Fruit fly (Drosophila melanogaster) whole organism, embryonic: ENCODE results near the gene I-2.

Experiments used
- Awh ChIP-seq: fragments of 200-800 bp; sonication (Bioruptor generic); IDR thresholded peaks from 2 replicates; pipeline ENCODE4, ENCODE4 v1.3.6; 2022; ENCODE audit warnings: missing biosample characterization, missing genetic modification characterization
- Blimp-1 ChIP-seq: fragments of 200-800 bp; sonication (Bioruptor generic); optimal IDR thresholded peaks from 3 replicates; lab custom pipeline; 2018; ENCODE audit warnings: missing biosample characterization, missing genetic modification characterization, mild to moderate bottlenecking, moderate library complexity, missing genetic modification reagents
- CG1024 ChIP-seq: fragments of 200-800 bp; sonication (Bioruptor generic); IDR thresholded peaks from 2 replicates; pipeline ENCODE4 v1.3.6; 2022; ENCODE audit warnings: missing biosample characterization, missing genetic modification characterization
- CG10462 ChIP-seq: fragments of 200-800 bp; sonication (Bioruptor generic); optimal IDR thresholded peaks from 2 replicates; lab custom pipeline; 2016; ENCODE audit warnings: missing biosample characterization, missing genetic modification characterization
- CG10959 ChIP-seq: fragments of 200-800 bp; sonication (Bioruptor generic); IDR thresholded peaks from 2 replicates; pipeline ENCODE4 v1.3.6; 2022; ENCODE audit warnings: missing biosample characterization, missing genetic modification characterization
- CG11696 ChIP-seq: fragments of 200-800 bp; sonication (Bioruptor generic); IDR thresholded peaks from 2 replicates; pipeline ENCODE4 v1.3.6; 2022; ENCODE audit warnings: missing biosample characterization, missing genetic modification characterization
- CG13287 ChIP-seq: fragments of 200-800 bp; sonication (Bioruptor generic); IDR thresholded peaks from 2 replicates; pipeline ENCODE4 v1.3.6; 2022; ENCODE audit warnings: missing biosample characterization, missing genetic modification characterization; ENCODE audit not compliant: partially characterized antibody
- CG13424 ChIP-seq: fragments of 200-800 bp; sonication (Bioruptor generic); optimal IDR thresholded peaks from 2 replicates; lab custom pipeline; 2019; ENCODE audit warnings: missing biosample characterization, mild to moderate bottlenecking, missing genetic modification characterization, moderate library complexity
- CG14965 ChIP-seq: fragments of 200-800 bp; sonication (Bioruptor generic); optimal IDR thresholded peaks from 2 replicates; lab custom pipeline; 2016; ENCODE audit warnings: missing biosample characterization, missing genetic modification characterization, borderline replicate concordance
- CG15696 ChIP-seq: fragments of 200-800 bp; sonication (Bioruptor generic); optimal IDR thresholded peaks from 2 replicates; lab custom pipeline; 2019; ENCODE audit warnings: missing biosample characterization, mild to moderate bottlenecking, missing genetic modification characterization, moderate library complexity
- CG16779 ChIP-seq: fragments of 200-800 bp; sonication (Bioruptor generic); IDR thresholded peaks from 2 replicates; pipeline ENCODE4 v1.3.6; 2022; ENCODE audit warnings: missing biosample characterization, missing genetic modification characterization
- CG17186 ChIP-seq: fragments of 200-800 bp; sonication (Bioruptor generic); optimal IDR thresholded peaks from 3 replicates; lab custom pipeline; 2017; ENCODE audit warnings: missing biosample characterization, missing genetic modification reagents, missing genetic modification characterization
- CG32767 ChIP-seq: fragments of 200-800 bp; sonication (Bioruptor generic); IDR thresholded peaks from 2 replicates; pipeline ENCODE4 v1.3.6; 2022; ENCODE audit warnings: missing biosample characterization, missing genetic modification characterization
- CG33213 ChIP-seq: fragments of 200-800 bp; sonication (Bioruptor generic); optimal IDR thresholded peaks from 3 replicates; lab custom pipeline; 2016; ENCODE audit warnings: missing biosample characterization, missing genetic modification characterization
- CG33557 ChIP-seq: fragments of 200-800 bp; sonication (Bioruptor generic); optimal IDR thresholded peaks from 2 replicates; lab custom pipeline; 2019; ENCODE audit warnings: missing biosample characterization, mild to moderate bottlenecking, missing genetic modification characterization, moderate library complexity
- CG34422 ChIP-seq: fragments of 200-800 bp; sonication (Bioruptor generic); IDR thresholded peaks from 3 replicates; pipeline ENCODE4 v1.3.6; 2022; ENCODE audit warnings: missing biosample characterization, missing genetic modification characterization
- CG3838 ChIP-seq: fragments of 200-800 bp; sonication (Bioruptor generic); optimal IDR thresholded peaks from 3 replicates; lab custom pipeline; 2016; ENCODE audit warnings: missing biosample characterization, missing genetic modification characterization
- CG4328 ChIP-seq: fragments of 200-800 bp; sonication (Bioruptor generic); optimal IDR thresholded peaks from 3 replicates; lab custom pipeline; 2017; ENCODE audit warnings: missing biosample characterization, missing genetic modification reagents, missing genetic modification characterization
- CG4730 ChIP-seq: fragments of 200-800 bp; sonication (Bioruptor generic); IDR thresholded peaks from 2 replicates; pipeline ENCODE4 v1.3.6; 2022; ENCODE audit warnings: missing biosample characterization, missing genetic modification characterization
- CG8281 ChIP-seq: fragments of 200-800 bp; sonication (Bioruptor generic); optimal IDR thresholded peaks from 2 replicates; lab custom pipeline; 2018; ENCODE audit warnings: missing biosample characterization, mild to moderate bottlenecking, missing genetic modification characterization, moderate library complexity
- CG8388 ChIP-seq: fragments of 200-800 bp; sonication (Bioruptor generic); optimal IDR thresholded peaks from 2 replicates; lab custom pipeline; 2019; ENCODE audit warnings: missing biosample characterization, mild to moderate bottlenecking, missing genetic modification characterization, moderate library complexity
- CG9609 ChIP-seq: fragments of 200-800 bp; sonication (Bioruptor generic); optimal IDR thresholded peaks from 3 replicates; lab custom pipeline; 2016; ENCODE audit warnings: missing biosample characterization, missing genetic modification characterization
- CG9727 ChIP-seq: fragments of 200-800 bp; sonication (Bioruptor generic); optimal IDR thresholded peaks from 3 replicates; lab custom pipeline; 2017; ENCODE audit warnings: missing biosample characterization, mild to moderate bottlenecking, missing genetic modification characterization
- CG9797 ChIP-seq: fragments of 200-800 bp; sonication (Bioruptor generic); optimal IDR thresholded peaks from 3 replicates; lab custom pipeline; 2018; ENCODE audit warnings: missing biosample characterization, mild to moderate bottlenecking, missing genetic modification characterization
- CHES-1-like ChIP-seq: fragments of 200-800 bp; sonication (Bioruptor generic); optimal IDR thresholded peaks from 2 replicates; lab custom pipeline; 2016; ENCODE audit warnings: missing biosample characterization, missing genetic modification characterization
- Dfd ChIP-seq, 2 experiments: fragments of >200 bp; optimal IDR thresholded peaks; 2 replicates each; lab custom pipeline; 2017; ENCODE audit warnings: missing biosample characterization in 2 of 2, missing genetic modification characterization in 2 of 2
- Dp ChIP-seq: fragments of 200-800 bp; sonication (Bioruptor generic); optimal IDR thresholded peaks from 2 replicates; lab custom pipeline; 2018; ENCODE audit warnings: missing biosample characterization, mild to moderate bottlenecking, missing genetic modification characterization, moderate library complexity
- E2f1 ChIP-seq: fragments of 200-800 bp; sonication (Bioruptor generic); IDR thresholded peaks from 2 replicates; pipeline ENCODE4 v1.3.6; 2022; ENCODE audit warnings: missing biosample characterization, missing genetic modification characterization
- Fer2 ChIP-seq: fragments of 200-800 bp; sonication (Bioruptor generic); optimal IDR thresholded peaks from 2 replicates; lab custom pipeline; 2018; ENCODE audit warnings: missing biosample characterization, mild to moderate bottlenecking, missing genetic modification characterization, moderate library complexity
- H2.0 ChIP-seq: fragments of 200-800 bp; sonication (Bioruptor generic); IDR thresholded peaks from 2 replicates; pipeline ENCODE4 v1.3.6; 2022; ENCODE audit warnings: missing biosample characterization, missing genetic modification characterization
- Hr3 ChIP-seq: fragments of 200-800 bp; sonication (Bioruptor generic); optimal IDR thresholded peaks from 3 replicates; lab custom pipeline; 2016; ENCODE audit warnings: missing biosample characterization, missing genetic modification characterization
- Hsf ChIP-seq: fragments of 200-800 bp; sonication (Bioruptor generic); optimal IDR thresholded peaks from 3 replicates; lab custom pipeline; 2016; ENCODE audit warnings: missing biosample characterization, missing genetic modification characterization
- MESR4 ChIP-seq: fragments of 200-800 bp; sonication (Bioruptor generic); optimal IDR thresholded peaks from 2 replicates; lab custom pipeline; 2018; ENCODE audit warnings: missing biosample characterization, mild to moderate bottlenecking, missing genetic modification characterization, moderate library complexity
- Trl ChIP-seq, 3 experiments: fragments of >200 bp in 2 of 3; fragments of 200-800 bp in 1 of 3; sonication (Bioruptor generic) in 1 of 3; optimal IDR thresholded peaks; 2 replicates in 1 of 3; 3 replicates in 2 of 3; lab custom pipeline; 2016 to 2017; ENCODE audit warnings: missing biosample characterization in 1 of 3, missing genetic modification characterization in 1 of 3
- chn ChIP-seq: fragments of 200-800 bp; sonication (Bioruptor generic); optimal IDR thresholded peaks from 2 replicates; lab custom pipeline; 2016; ENCODE audit warnings: missing biosample characterization, missing genetic modification characterization
- dan ChIP-seq: fragments of 200-800 bp; sonication (Bioruptor generic); IDR thresholded peaks from 2 replicates; pipeline ENCODE4 v1.3.6; 2022; ENCODE audit warnings: missing biosample characterization, missing genetic modification characterization
- fu2 ChIP-seq: fragments of 200-800 bp; sonication (Bioruptor generic); optimal IDR thresholded peaks from 2 replicates; lab custom pipeline; 2016; ENCODE audit warnings: missing biosample characterization, missing genetic modification characterization
- hkb ChIP-seq, 2 experiments: fragments of 200-800 bp in 1 of 2; fragments of >200 bp in 1 of 2; sonication (Bioruptor generic) in 1 of 2; IDR thresholded peaks in 1 of 2; optimal IDR thresholded peaks in 1 of 2; 2 replicates each; pipeline versions ENCODE4 v1.3.6 to Lab custom; 2017 to 2022; ENCODE audit warnings: missing biosample characterization in 1 of 2, missing genetic modification characterization in 1 of 2
- hth ChIP-seq: fragments of >200 bp; optimal IDR thresholded peaks from 2 replicates; lab custom pipeline; 2017; ENCODE audit warnings: inconsistent platforms
- lbe ChIP-seq: fragments of 200-800 bp; sonication (Bioruptor generic); optimal IDR thresholded peaks from 2 replicates; lab custom pipeline; 2016; ENCODE audit warnings: missing biosample characterization, mild to moderate bottlenecking, missing genetic modification characterization
- lmd ChIP-seq: fragments of 200-800 bp; sonication (Bioruptor generic); IDR thresholded peaks from 2 replicates; pipeline ENCODE4 v1.3.6; 2022; ENCODE audit warnings: missing biosample characterization, missing genetic modification characterization
- lola ChIP-seq, 3 experiments: fragments of >200 bp in 2 of 3; fragments of 200-800 bp in 1 of 3; sonication (Bioruptor generic) in 1 of 3; optimal IDR thresholded peaks; 2 replicates each; lab custom pipeline; 2017 to 2019; ENCODE audit warnings: missing biosample characterization in 3 of 3, missing genetic modification characterization in 3 of 3, mild to moderate bottlenecking in 1 of 3, moderate library complexity in 1 of 3
- peb ChIP-seq: fragments of 200-800 bp; sonication (Bioruptor generic); IDR thresholded peaks from 2 replicates; pipeline ENCODE4 v1.3.6; 2022; ENCODE audit warnings: missing biosample characterization, missing genetic modification characterization
- pzg ChIP-seq: fragments of 200-800 bp; sonication (Bioruptor generic); optimal IDR thresholded peaks from 3 replicates; lab custom pipeline; 2018; ENCODE audit warnings: missing biosample characterization, mild to moderate bottlenecking, missing genetic modification characterization, moderate library complexity
- sens ChIP-seq: fragments of 200-800 bp; sonication (Bioruptor generic); peaks from one replicate; lab custom pipeline; 2016; ENCODE audit warnings: missing biosample characterization, missing genetic modification characterization
- trem ChIP-seq: fragments of 200-800 bp; optimal IDR thresholded peaks from 3 replicates; lab custom pipeline; 2019; ENCODE audit warnings: missing biosample characterization, mild to moderate bottlenecking, missing genetic modification characterization, moderate library complexity
- tx ChIP-seq: fragments of 200-800 bp; sonication (Bioruptor generic); optimal IDR thresholded peaks from 2 replicates; lab custom pipeline; 2016; ENCODE audit warnings: missing biosample characterization, missing genetic modification characterization
- unc-4 ChIP-seq: fragments of 200-800 bp; sonication (Bioruptor generic); IDR thresholded peaks from 2 replicates; pipeline ENCODE4 v1.3.6; 2022; ENCODE audit warnings: missing biosample characterization, missing genetic modification characterization; ENCODE audit not compliant: partially characterized antibody
- wor ChIP-seq: fragments of 200-800 bp; sonication (Bioruptor generic); IDR thresholded peaks from 2 replicates; pipeline ENCODE4 v1.3.6; 2022; ENCODE audit warnings: missing biosample characterization, missing genetic modification characterization

Gene I-2

dm6 chr3L:9855784-9856426 lies 19.3 kb upstream of the I-2 start (continued):
- TF ChIP-seq Dp (GFP tag; lab: Kevin White, UChicago) = no peak
- peak; percentile 89 for TF ChIP-seq CG14965 (GFP tag; lab: Kevin White, UChicago)
- TF ChIP-seq CG10959 (GFP tag; lab: Robert Waterston, UW) = peak; percentile 98
- peak; percentile 97 for TF ChIP-seq trem (tag; lab: Kevin White, UChicago)
- TF ChIP-seq CG1024 (GFP tag; lab: Robert Waterston, UW) = peak; percentile 93
- peak; percentile 98 for TF ChIP-seq Awh (GFP tag; lab: Robert Waterston, UW)
- TF ChIP-seq peb (GFP tag; lab: Robert Waterston, UW) = peak; percentile 97
- peak; percentile 98 for TF ChIP-seq CG33557
- TF ChIP-seq unc-4 (GFP tag; lab: Robert Waterston, UW) = no peak
- peak; percentile 97 for TF ChIP-seq CHES-1-like (GFP tag; lab: Kevin White, UChicago)
- TF ChIP-seq sens (GFP tag; lab: Kevin White, UChicago) = peak; percentile 100
- TF ChIP-seq Blimp-1 (GFP tag; lab: Kevin White, UChicago) = peak; percentile 99
- peak; percentile 94 for TF ChIP-seq CG3838 (GFP tag; lab: Kevin White, UChicago)
- no peak for TF ChIP-seq Trl (optimal IDR thresholded peaks at IDR 0.05; lab: Kevin White, UChicago)
- TF ChIP-seq Trl (GFP tag; optimal IDR thresholded peaks at IDR 0.05; lab: Kevin White, UChicago) = peak; percentile 98
- TF ChIP-seq CG34422 (GFP tag; lab: Robert Waterston, UW) = peak; percentile 98
- peak; percentile 95 for TF ChIP-seq E2f1
- no peak for TF ChIP-seq pzg (GFP tag; lab: Kevin White, UChicago)
- TF ChIP-seq CG16779 (GFP tag; lab: Robert Waterston, UW) = peak; percentile 93
- TF ChIP-seq tx = peak; percentile 95
- peak; percentile 96 for TF ChIP-seq CG17186 (GFP tag; lab: Kevin White, UChicago)
- TF ChIP-seq CG8281 (tag; lab: Kevin White, UChicago) = peak; percentile 86
- TF ChIP-seq H2.0 (GFP tag; lab: Robert Waterston, UW) = peak; percentile 95
- peak; percentile 97 for TF ChIP-seq CG9609 (GFP tag; lab: Kevin White, UChicago)
- peak; percentile 96 for TF ChIP-seq CG10462 (GFP tag; lab: Kevin White, UChicago)
- TF ChIP-seq CG11696 (GFP tag; lab: Robert Waterston, UW) = peak; percentile 90
- peak; percentile 95 for TF ChIP-seq CG4730
- TF ChIP-seq CG33213 (GFP tag; lab: Kevin White, UChicago) = peak; percentile 96
- TF ChIP-seq CG9727 = peak; percentile 99
- TF ChIP-seq Hsf (GFP tag; lab: Kevin White, UChicago) = peak; percentile 97
- peak; percentile 99 for TF ChIP-seq CG15696 (tag; lab: Kevin White, UChicago)
- TF ChIP-seq lbe (GFP tag; lab: Kevin White, UChicago) = peak; percentile 81
- TF ChIP-seq wor (GFP tag; lab: Robert Waterston, UW) = peak; percentile 97
- peak; percentile 97 for TF ChIP-seq lmd (GFP tag; lab: Robert Waterston, UW)
- TF ChIP-seq CG4328 (GFP tag; lab: Kevin White, UChicago) = peak; percentile 94
- TF ChIP-seq CG13424 (tag; lab: Kevin White, UChicago) = peak; percentile 95
- peak; percentile 57 for TF ChIP-seq MESR4
- TF ChIP-seq CG13287 = no peak
- TF ChIP-seq dan (GFP tag; lab: Robert Waterston, UW) = peak; percentile 99
- peak; percentile 98 for TF ChIP-seq chn (GFP tag; lab: Kevin White, UChicago)
- peak; percentile 96 for TF ChIP-seq Hr3 (GFP tag; lab: Kevin White, UChicago)
- no peak for TF ChIP-seq CG9797 (GFP tag; lab: Kevin White, UChicago)
- peak in 1 of 3 experiments; percentile 99 for TF ChIP-seq lola (GFP tag; optimal IDR thresholded peaks at IDR 0.05; lab: Kevin White, UChicago)
- TF ChIP-seq fu2 (GFP tag; lab: Kevin White, UChicago) = peak; percentile 90
- peak; percentile 81 for TF ChIP-seq Fer2
- TF ChIP-seq Dfd (GFP tag; optimal IDR thresholded peaks at IDR 0.05; lab: Kevin White, UChicago) = no peak
- TF ChIP-seq CG8388 = peak; percentile 97
- TF ChIP-seq CG32767 (GFP tag; lab: Robert Waterston, UW) = peak; percentile 97
- TF ChIP-seq hth (lab: Kevin White, UChicago) = no peak
- peak; percentile 81 for TF ChIP-seq hkb (optimal IDR thresholded peaks at IDR 0.05; lab: Kevin White, UChicago)
- TF ChIP-seq hkb (GFP tag; IDR thresholded peaks at IDR 0.05; lab: Robert Waterston, UW) = peak; percentile 97
